Fruit fly (Drosophila melanogaster) whole organism, embryonic: Measurements from ENCODE around the gene Cyp303a1.

Experiments
- ATbp ChIP-seq: fragments of 200-800 bp; sonication (Bioruptor generic); optimal IDR thresholded peaks from 2 replicates; lab custom pipeline; 2017; ENCODE audit warnings: missing biosample characterization, mild to moderate bottlenecking, missing genetic modification characterization, missing genetic modification reagents
- CG10209 ChIP-seq: fragments of 200-800 bp; sonication (Bioruptor generic); optimal IDR thresholded peaks from 3 replicates; lab custom pipeline; 2017; ENCODE audit warnings: missing biosample characterization, mild to moderate bottlenecking, missing genetic modification characterization, missing genetic modification reagents
- CG11247 ChIP-seq: fragments of 200-800 bp; sonication (Bioruptor generic); IDR thresholded peaks from 2 replicates; pipeline ENCODE4 v1.3.6; 2022; ENCODE audit warnings: missing biosample characterization, missing genetic modification characterization
- CG11504 ChIP-seq: fragments of 200-800 bp; sonication (Bioruptor generic); optimal IDR thresholded peaks from 3 replicates; lab custom pipeline; 2019; ENCODE audit warnings: missing biosample characterization, mild to moderate bottlenecking, missing genetic modification characterization, moderate library complexity
- CG12071 ChIP-seq: fragments of 200-800 bp; sonication (Bioruptor generic); optimal IDR thresholded peaks from 3 replicates; lab custom pipeline; 2018; ENCODE audit warnings: missing biosample characterization, mild to moderate bottlenecking, missing genetic modification characterization
- CG12299 ChIP-seq: fragments of 200-800 bp; sonication (Bioruptor generic); optimal IDR thresholded peaks from 2 replicates; lab custom pipeline; 2018; ENCODE audit warnings: missing biosample characterization, mild to moderate bottlenecking, missing genetic modification characterization
- CG1233 ChIP-seq: fragments of 200-800 bp; sonication (Bioruptor generic); optimal IDR thresholded peaks from 4 replicates; lab custom pipeline; 2018; ENCODE audit warnings: missing biosample characterization, mild to moderate bottlenecking, missing genetic modification characterization
- CG13296 ChIP-seq: fragments of 200-800 bp; sonication (Bioruptor generic); optimal IDR thresholded peaks from 3 replicates; lab custom pipeline; 2018; ENCODE audit warnings: missing biosample characterization, mild to moderate bottlenecking, missing genetic modification characterization
- CG14014 ChIP-seq: fragments of 200-800 bp; sonication (Bioruptor generic); IDR thresholded peaks from 2 replicates; pipeline ENCODE4 v1.3.6; 2022; ENCODE audit warnings: missing biosample characterization, missing genetic modification characterization
- CG1529 ChIP-seq: fragments of 200-800 bp; sonication (Bioruptor generic); optimal IDR thresholded peaks from 3 replicates; lab custom pipeline; 2018; ENCODE audit warnings: missing biosample characterization, missing genetic modification characterization
- CG17328 ChIP-seq: fragments of 200-800 bp; sonication (Bioruptor generic); IDR thresholded peaks from 2 replicates; pipeline ENCODE4 v1.3.6; 2022; ENCODE audit warnings: missing biosample characterization, missing genetic modification characterization
- CG17359 ChIP-seq: fragments of 200-800 bp; sonication (Bioruptor generic); optimal IDR thresholded peaks from 3 replicates; lab custom pipeline; 2018; ENCODE audit warnings: missing biosample characterization, mild to moderate bottlenecking, missing genetic modification characterization, moderate library complexity
- CG17385 ChIP-seq: fragments of 200-800 bp; sonication (Bioruptor generic); optimal IDR thresholded peaks from 3 replicates; lab custom pipeline; 2018; ENCODE audit warnings: missing biosample characterization, mild to moderate bottlenecking, missing genetic modification characterization
- CG17568 ChIP-seq: fragments of 200-800 bp; sonication (Bioruptor generic); optimal IDR thresholded peaks from 2 replicates; lab custom pipeline; 2018; ENCODE audit warnings: missing biosample characterization, mild to moderate bottlenecking, missing genetic modification characterization, moderate library complexity
- CG17912 ChIP-seq: fragments of 200-800 bp; sonication (Bioruptor generic); optimal IDR thresholded peaks from 2 replicates; lab custom pipeline; 2018; ENCODE audit warnings: missing biosample characterization, mild to moderate bottlenecking, missing genetic modification characterization
- CG2120 ChIP-seq: fragments of 200-800 bp; sonication (Bioruptor generic); optimal IDR thresholded peaks from 3 replicates; lab custom pipeline; 2016; ENCODE audit warnings: missing biosample characterization, missing genetic modification characterization
- CG2678 ChIP-seq: fragments of 200-800 bp; sonication (Bioruptor generic); optimal IDR thresholded peaks from 3 replicates; lab custom pipeline; 2019; ENCODE audit warnings: missing biosample characterization, mild to moderate bottlenecking, missing genetic modification characterization, moderate library complexity
- CG3281 ChIP-seq: fragments of 200-800 bp; sonication (Bioruptor generic); optimal IDR thresholded peaks from 3 replicates; lab custom pipeline; 2017; ENCODE audit warnings: missing biosample characterization, mild to moderate bottlenecking, missing genetic modification characterization
- CG34376 ChIP-seq: fragments of 200-800 bp; sonication (Bioruptor generic); optimal IDR thresholded peaks from 2 replicates; lab custom pipeline; 2018; ENCODE audit warnings: missing biosample characterization, mild to moderate bottlenecking, missing genetic modification characterization
- CG4328 ChIP-seq: fragments of 200-800 bp; sonication (Bioruptor generic); optimal IDR thresholded peaks from 3 replicates; lab custom pipeline; 2017; ENCODE audit warnings: missing biosample characterization, missing genetic modification reagents, missing genetic modification characterization
- CG6813 ChIP-seq: fragments of 200-800 bp; sonication (Bioruptor generic); optimal IDR thresholded peaks from 2 replicates; lab custom pipeline; 2017; ENCODE audit warnings: missing biosample characterization, missing genetic modification characterization, mild to moderate bottlenecking, moderate library complexity, missing genetic modification reagents
- CG7556 ChIP-seq: fragments of 200-800 bp; sonication (Bioruptor generic); optimal IDR thresholded peaks from 2 replicates; lab custom pipeline; 2017; ENCODE audit warnings: missing biosample characterization, mild to moderate bottlenecking, missing genetic modification characterization
- CG7745 ChIP-seq: fragments of 200-800 bp; sonication (Bioruptor generic); optimal IDR thresholded peaks from 2 replicates; lab custom pipeline; 2018; ENCODE audit warnings: missing biosample characterization, mild to moderate bottlenecking, missing genetic modification characterization, moderate library complexity
- CG8290 ChIP-seq, 3 experiments: fragments of 200-800 bp; sonication (Bioruptor generic); optimal IDR thresholded peaks; 2 replicates each; lab custom pipeline; 2016 to 2019; ENCODE audit warnings: missing biosample characterization in 3 of 3, missing genetic modification characterization in 3 of 3, mild to moderate bottlenecking in 2 of 3, moderate library complexity in 1 of 3
- CG8765 ChIP-seq: fragments of 200-800 bp; sonication (Bioruptor generic); IDR thresholded peaks from 2 replicates; pipeline ENCODE4 v1.3.6; 2022; ENCODE audit warnings: missing biosample characterization, missing genetic modification characterization
- CG8944 ChIP-seq: fragments of 200-800 bp; sonication (Bioruptor generic); optimal IDR thresholded peaks from 3 replicates; lab custom pipeline; 2016; ENCODE audit warnings: missing biosample characterization, missing genetic modification characterization
- D19A ChIP-seq: fragments of 200-800 bp; optimal IDR thresholded peaks from 3 replicates; lab custom pipeline; 2019; ENCODE audit warnings: missing biosample characterization, mild to moderate bottlenecking, missing genetic modification characterization, moderate library complexity
- E2f2 ChIP-seq: fragments of 200-800 bp; sonication (Bioruptor generic); IDR thresholded peaks from 2 replicates; pipeline ENCODE4 v1.3.6; 2022; ENCODE audit warnings: missing biosample characterization, missing genetic modification characterization
- HHEX ChIP-seq: fragments of 200-800 bp; sonication (Bioruptor generic); optimal IDR thresholded peaks from 3 replicates; lab custom pipeline; 2017; ENCODE audit warnings: missing biosample characterization, mild to moderate bottlenecking, missing genetic modification characterization, missing genetic modification reagents
- HLHmδ ChIP-seq: fragments of 200-800 bp; sonication (Bioruptor generic); optimal IDR thresholded peaks from 2 replicates; lab custom pipeline; 2018; ENCODE audit warnings: missing biosample characterization, mild to moderate bottlenecking, missing genetic modification characterization, moderate library complexity
- Hand ChIP-seq: fragments of 200-800 bp; sonication (Bioruptor generic); optimal IDR thresholded peaks from 2 replicates; lab custom pipeline; 2017; ENCODE audit warnings: mild to moderate bottlenecking, missing biosample characterization, missing genetic modification reagents, missing genetic modification characterization
- Hmr ChIP-seq: fragments of 200-800 bp; sonication (Bioruptor generic); optimal IDR thresholded peaks from 3 replicates; lab custom pipeline; 2017; ENCODE audit warnings: mild to moderate bottlenecking, missing biosample characterization, missing genetic modification reagents, missing genetic modification characterization
- MTF-1 ChIP-seq: fragments of 200-800 bp; sonication (Bioruptor generic); optimal IDR thresholded peaks from 2 replicates; lab custom pipeline; 2018; ENCODE audit warnings: missing biosample characterization, mild to moderate bottlenecking, missing genetic modification characterization, borderline replicate concordance
- Meics ChIP-seq: fragments of 200-800 bp; sonication (Bioruptor generic); optimal IDR thresholded peaks from 2 replicates; lab custom pipeline; 2017; ENCODE audit warnings: missing biosample characterization, mild to moderate bottlenecking, missing genetic modification characterization
- Pdp1 ChIP-seq, 2 experiments: fragments of 200-800 bp; sonication (Bioruptor generic); optimal IDR thresholded peaks; 3 replicates each; lab custom pipeline; 2016; ENCODE audit warnings: missing biosample characterization in 2 of 2, missing genetic modification characterization in 2 of 2, mild to moderate bottlenecking in 1 of 2, moderate library complexity in 1 of 2
- ac ChIP-seq: fragments of 200-800 bp; sonication (Bioruptor generic); optimal IDR thresholded peaks from 3 replicates; lab custom pipeline; 2017; ENCODE audit warnings: missing biosample characterization, mild to moderate bottlenecking, missing genetic modification characterization
- ash1 ChIP-seq: fragments of 200-800 bp; sonication (Bioruptor generic); optimal IDR thresholded peaks from 2 replicates; lab custom pipeline; 2018; ENCODE audit warnings: missing biosample characterization, mild to moderate bottlenecking, missing genetic modification characterization
- chm ChIP-seq: fragments of 200-800 bp; sonication (Bioruptor generic); IDR thresholded peaks from 2 replicates; pipeline ENCODE4 v1.3.6; 2022; ENCODE audit warnings: missing biosample characterization, missing genetic modification characterization
- da ChIP-seq: fragments of 200-800 bp; sonication (Bioruptor generic); optimal IDR thresholded peaks from 2 replicates; lab custom pipeline; 2016; ENCODE audit warnings: missing biosample characterization, missing genetic modification characterization
- en ChIP-seq: fragments of 200-800 bp; sonication (Bioruptor generic); optimal IDR thresholded peaks from 2 replicates; lab custom pipeline; 2016; ENCODE audit warnings: missing biosample characterization, missing genetic modification characterization
- fd64A ChIP-seq: fragments of 200-800 bp; sonication (Bioruptor generic); optimal IDR thresholded peaks from 3 replicates; lab custom pipeline; 2018; ENCODE audit warnings: missing biosample characterization, mild to moderate bottlenecking, missing genetic modification characterization
- kah ChIP-seq: fragments of 200-800 bp; sonication (Bioruptor generic); optimal IDR thresholded peaks from 2 replicates; lab custom pipeline; 2018; ENCODE audit warnings: missing biosample characterization, mild to moderate bottlenecking, missing genetic modification characterization
- kni ChIP-seq: fragments of 200-800 bp; sonication (Bioruptor generic); optimal IDR thresholded peaks from 3 replicates; lab custom pipeline; 2017; ENCODE audit warnings: mild to moderate bottlenecking, missing biosample characterization, missing genetic modification reagents, missing genetic modification characterization
- lbe ChIP-seq: fragments of 200-800 bp; sonication (Bioruptor generic); optimal IDR thresholded peaks from 2 replicates; lab custom pipeline; 2016; ENCODE audit warnings: missing biosample characterization, mild to moderate bottlenecking, missing genetic modification characterization
- scrt ChIP-seq: fragments of 200-800 bp; sonication (Bioruptor generic); optimal IDR thresholded peaks from 2 replicates; lab custom pipeline; 2018; ENCODE audit warnings: missing biosample characterization, mild to moderate bottlenecking, missing genetic modification characterization, moderate library complexity
- sens ChIP-seq: fragments of 200-800 bp; sonication (Bioruptor generic); peaks from one replicate; lab custom pipeline; 2016; ENCODE audit warnings: missing biosample characterization, missing genetic modification characterization
- toy ChIP-seq: fragments of 200-800 bp; sonication (Bioruptor generic); IDR thresholded peaks from 2 replicates; pipeline ENCODE4 v1.3.6; 2022; ENCODE audit warnings: missing biosample characterization, missing genetic modification characterization
- unpg ChIP-seq: fragments of 200-800 bp; sonication (Bioruptor generic); optimal IDR thresholded peaks from 3 replicates; lab custom pipeline; 2018; ENCODE audit warnings: missing biosample characterization, mild to moderate bottlenecking, missing genetic modification characterization, moderate library complexity
- zfh1 ChIP-seq: fragments of 200-800 bp; sonication (Bioruptor generic); IDR thresholded peaks from 3 replicates; pipeline ENCODE4 v1.3.6; 2022; ENCODE audit warnings: missing biosample characterization, missing genetic modification characterization

Gene Cyp303a1

DNA sequence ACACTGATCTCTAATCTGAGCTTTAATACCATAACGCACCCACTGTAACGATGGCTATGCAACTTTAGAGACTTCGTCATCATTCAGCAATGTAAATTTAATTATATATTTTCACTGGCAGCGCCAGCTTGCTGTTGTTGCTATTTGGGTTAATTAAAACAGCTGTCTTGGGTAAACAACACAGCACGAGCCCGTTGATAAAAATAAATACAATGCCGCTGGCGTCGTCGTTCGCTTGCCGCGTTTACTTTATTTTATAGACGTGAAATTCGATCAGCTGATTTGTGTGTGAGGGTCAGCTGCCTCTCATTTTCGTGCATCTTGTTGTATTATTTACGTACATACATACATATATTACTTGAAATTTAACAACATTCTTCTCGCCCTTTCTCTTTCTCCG, 21.3 kb upstream of the Cyp303a1 start (continued):
- TF ChIP-seq lbe (GFP tag; lab: Kevin White, UChicago) (peak; percentile 80), CG6813 (GFP tag; lab: Kevin White, UChicago) (peak; percentile 68), CG8944 (GFP tag; lab: Kevin White, UChicago) (no peak), en (GFP tag; lab: Kevin White, UChicago) (no peak), CG17328 (GFP tag; lab: Robert Waterston, UW) (0 out of 2 replicates have a peak, but pooled peaks have one; percentile 31), CG8765 (GFP tag; lab: Robert Waterston, UW) (no peak), sens (peak; percentile 59), scrt (GFP tag; lab: Kevin White, UChicago) (peak; percentile 37), Hmr (GFP tag; lab: Kevin White, UChicago) (peak; percentile 71), HLHmδ (peak; percentile 15), CG12299 (peak; percentile 7), CG13296 (peak; percentile 71), CG17359 (tag; lab: Kevin White, UChicago) (peak; percentile 28), Hand (GFP tag; lab: Kevin White, UChicago) (peak; percentile 29), HHEX (peak; percentile 60), D19A (peak; percentile 1), zfh1 (no peak), da (GFP tag; lab: Kevin White, UChicago) (no peak), CG7745 (tag; lab: Kevin White, UChicago) (peak; percentile 93), CG1233 (peak; percentile 34), CG2120 (GFP tag; lab: Kevin White, UChicago) (no peak), CG17568 (peak; percentile 49), CG12071 (GFP tag; lab: Kevin White, UChicago) (peak; percentile 51), CG34376 (GFP tag; lab: Kevin White, UChicago) (peak; percentile 71), kah (GFP tag; lab: Kevin White, UChicago) (peak; percentile 43), CG2678 (peak; percentile 52), CG8290 (GFP tag; optimal IDR thresholded peaks at IDR 0.05; lab: Kevin White, UChicago) (no peak), CG8290 (tag; optimal IDR thresholded peaks at IDR 0.05; lab: Kevin White, UChicago) (peak in 1 of 2 experiments; percentile 49), CG11247 (GFP tag; lab: Robert Waterston, UW) (peak; percentile 23; the same call in 1 of the 2 replicates), CG7556 (GFP tag; lab: Kevin White, UChicago) (peak; percentile 22), CG14014 (GFP tag; lab: Robert Waterston, UW) (peak; percentile 46; the same call in 1 of the 2 replicates), kni (peak; percentile 79), toy (GFP tag; lab: Robert Waterston, UW) (no peak), CG10209 (GFP tag; lab: Kevin White, UChicago) (peak; percentile 11), ac (peak; percentile 19), MTF-1 (GFP tag; lab: Kevin White, UChicago) (peak; percentile 63), ash1 (GFP tag; lab: Kevin White, UChicago) (peak; percentile 48), CG17912 (GFP tag; lab: Kevin White, UChicago) (peak; percentile 48), CG17385 (GFP tag; lab: Kevin White, UChicago) (peak; percentile 17), CG1529 (peak; percentile 21), Pdp1 (GFP tag; optimal IDR thresholded peaks at IDR 0.05; lab: Kevin White, UChicago) (peak in 1 of 2 experiments; percentile 30), E2f2 (peak; percentile 25; the same call in 1 of the 2 replicates), unpg (peak; percentile 16), CG11504 (tag; lab: Kevin White, UChicago) (peak; percentile 18), Meics (GFP tag; lab: Kevin White, UChicago) (peak; percentile 50), CG3281 (GFP tag; lab: Kevin White, UChicago) (peak; percentile 19), chm (GFP tag; lab: Robert Waterston, UW) (peak; percentile 39; the same call in 1 of the 2 replicates), ATbp (GFP tag; lab: Kevin White, UChicago) (peak; percentile 83), CG4328 (GFP tag; lab: Kevin White, UChicago) (peak; percentile 48), fd64A (GFP tag; lab: Kevin White, UChicago) (peak; percentile 62)
